Worm (Caenorhabditis elegans) whole organism, early embryonic: ENCODE measurements around the gene F36H12.4.

Source experiments
- B0310.2 ChIP-seq: sonication (generic microtip); optimal IDR thresholded peaks from 2 replicates; lab custom pipeline; 2016; ENCODE audit warnings: mild to moderate bottlenecking, missing genetic modification characterization, missing compliant biosample characterization
- aly-1 ChIP-seq: sonication (generic microtip); optimal IDR thresholded peaks from 2 replicates; lab custom pipeline; 2016; ENCODE audit warnings: missing genetic modification characterization, missing compliant biosample characterization
- ama-1 ChIP-seq: fragments of 150-350 bp; optimal IDR thresholded peaks from 2 replicates; lab custom pipeline; 2014
- ceh-36 ChIP-seq: sonication (generic microtip); optimal IDR thresholded peaks from 2 replicates; lab custom pipeline; 2016; ENCODE audit warnings: missing genetic modification characterization, inconsistent platforms, missing compliant biosample characterization
- ets-7 ChIP-seq: sonication (generic microtip); optimal IDR thresholded peaks from 2 replicates; lab custom pipeline; 2016; ENCODE audit warnings: missing genotype, missing genetic modification characterization, missing compliant biosample characterization
- flt-1 ChIP-seq: fragments of 200-800 bp; sonication (Bioruptor generic); IDR thresholded peaks from 2 replicates; pipeline ENCODE4 v1.3.6; 2022; ENCODE audit warnings: missing genetic modification characterization, missing compliant biosample characterization
- hnd-1 ChIP-seq: sonication (generic microtip); optimal IDR thresholded peaks from 2 replicates; lab custom pipeline; 2016; ENCODE audit warnings: missing genetic modification characterization, missing compliant biosample characterization
- sea-1 ChIP-seq: fragments of 200-800 bp; sonication (Bioruptor generic); conservative IDR thresholded peaks from 2 replicates; pipeline ENCODE4 v1.3.6; 2022; ENCODE audit warnings: missing genetic modification characterization, missing compliant biosample characterization
- tbx-11 ChIP-seq: fragments of 200-800 bp; sonication (Bioruptor generic); IDR thresholded peaks from 2 replicates; pipeline ENCODE4 v1.3.6; 2022; ENCODE audit warnings: missing genetic modification characterization, missing compliant biosample characterization
- tbx-37 ChIP-seq: fragments of 200-800 bp; sonication (Bioruptor generic); conservative IDR thresholded peaks from 2 replicates; pipeline ENCODE4 v1.3.6; 2022; ENCODE audit warnings: missing genetic modification reagents, missing genetic modification characterization, missing compliant biosample characterization
- tra-4 ChIP-seq: sonication (generic microtip); optimal IDR thresholded peaks from 2 replicates; lab custom pipeline; 2017; ENCODE audit warnings: missing genetic modification characterization, missing compliant biosample characterization

ce11 chrIV:5306040-5306439 is 37.1 kb downstream of the F36H12.4 start, which contains the start of gene ZK354.8:
- TF ChIP-seq ceh-36 (no peak), tbx-37 (GFP tag; lab: Robert Waterston, UW) (no peak), tbx-11 (GFP tag; lab: Robert Waterston, UW) (no peak), aly-1 (tag; lab: Kevin White, UChicago) (no peak), flt-1 (GFP tag; lab: Robert Waterston, UW) (no peak), B0310.2 (no peak), ama-1 (lab: Kevin White, UChicago) (no peak), sea-1 (no peak), ets-7 (tag; lab: Kevin White, UChicago) (no peak), hnd-1 (tag; lab: Kevin White, UChicago) (no peak), tra-4 (tag; lab: Kevin White, UChicago) (no peak)
